Fruit fly (Drosophila melanogaster): ENCODE data around the gene Gas41.

Gene Gas41

DNA sequence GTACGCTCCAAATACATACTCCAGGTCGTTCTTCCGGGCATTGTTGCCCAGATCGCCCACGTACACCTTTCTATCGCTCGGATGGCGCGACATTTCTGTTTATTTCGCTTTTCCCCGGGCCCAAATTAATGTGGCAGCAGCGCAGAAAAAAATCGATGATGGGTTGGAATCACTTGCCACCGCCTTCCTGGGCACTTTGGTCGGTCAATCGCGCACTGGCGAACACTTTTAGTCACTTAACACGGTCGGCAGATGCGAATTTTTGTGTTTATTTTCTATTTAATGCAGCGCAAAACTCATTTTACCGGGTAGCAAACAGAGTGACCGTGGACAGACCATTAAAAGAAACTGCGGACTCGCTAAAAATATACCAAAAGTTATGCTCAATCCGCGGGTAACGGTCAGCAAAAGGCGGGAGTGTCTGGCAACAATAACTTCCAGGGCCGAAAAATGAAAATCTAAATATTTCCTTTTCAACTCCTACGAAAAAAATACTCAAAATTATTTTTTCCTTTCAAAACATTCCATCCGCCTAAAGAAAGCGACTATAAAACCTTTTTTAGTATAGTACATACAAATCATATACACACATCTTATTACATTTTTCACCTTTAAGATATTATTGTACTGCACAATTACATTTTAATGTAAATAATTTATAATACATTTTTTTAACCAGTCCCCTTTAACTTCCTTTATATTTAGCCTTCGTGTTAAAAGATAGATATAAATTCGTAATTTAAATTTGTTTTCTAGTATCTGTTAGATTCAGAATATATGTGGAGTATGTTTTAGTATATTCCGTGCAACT lies 30.0 kb downstream of the Gas41 start, which contains the start of gene x16 (continued):
- TF ChIP-seq CG9932 (GFP tag; IDR thresholded peaks at IDR 0.05) (peak; percentile 37; the same call in 1 of the 2 replicates), E2f2 (GFP tag; IDR thresholded peaks at IDR 0.05) (peak; percentile 54)

DNA sequence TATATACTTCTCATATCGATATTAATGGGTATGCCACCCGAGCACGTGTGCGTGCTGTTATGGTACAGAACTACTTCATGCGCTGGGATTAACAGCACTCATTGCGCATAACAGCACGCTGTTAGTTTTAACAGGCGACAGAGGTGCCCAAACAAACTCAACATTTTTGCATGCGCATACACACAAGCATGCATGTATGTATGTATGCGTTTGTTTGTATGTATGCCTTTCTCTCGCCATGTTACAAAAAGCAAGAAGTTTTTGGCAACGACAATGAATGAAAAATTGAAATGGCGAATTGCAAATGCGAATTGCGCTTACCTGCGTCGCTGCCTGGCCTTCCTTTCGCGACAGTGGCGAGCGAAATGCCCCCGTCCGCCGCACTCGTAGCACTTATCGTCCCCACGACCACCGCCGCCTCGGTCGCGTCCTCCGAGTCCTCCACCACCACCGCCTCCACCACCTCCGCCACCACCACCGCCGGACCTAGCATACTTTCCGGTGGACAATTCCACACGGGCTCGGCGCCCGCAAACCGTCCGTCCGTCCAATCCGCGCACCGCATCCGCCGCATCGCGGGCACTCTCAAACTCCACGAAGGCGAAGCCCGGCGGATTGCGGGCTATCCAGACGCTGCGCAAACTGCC lies 30.7 kb downstream of the Gas41 start:
- TF ChIP-seq pum (GFP tag; optimal IDR thresholded peaks at IDR 0.05) (no peak), tio (GFP tag; optimal IDR thresholded peaks at IDR 0.05) (no peak), CG33557 (GFP tag; optimal IDR thresholded peaks at IDR 0.05) (no peak), al (GFP tag; IDR thresholded peaks at IDR 0.05) (no peak), ewg (GFP tag; optimal IDR thresholded peaks at IDR 0.05) (no peak), nau (GFP tag; optimal IDR thresholded peaks at IDR 0.05) (no peak), toy (GFP tag; IDR thresholded peaks at IDR 0.05) (no peak), CG10654 (GFP tag; optimal IDR thresholded peaks at IDR 0.05) (no peak), CG15479 (GFP tag; optimal IDR thresholded peaks at IDR 0.05) (peak; percentile 63), pho (GFP tag; optimal IDR thresholded peaks at IDR 0.05) (no peak), HLH3B (GFP tag; IDR thresholded peaks at IDR 0.05) (no peak), B-H1 (GFP tag; IDR thresholded peaks at IDR 0.05) (no peak), CG6654 (GFP tag; optimal IDR thresholded peaks at IDR 0.05) (no peak), ham (GFP tag; IDR thresholded peaks at IDR 0.05) (no peak), CG30020 (tag; optimal IDR thresholded peaks at IDR 0.05) (no peak), CG9932 (GFP tag; IDR thresholded peaks at IDR 0.05) (no peak), her (GFP tag; optimal IDR thresholded peaks at IDR 0.05) (no peak), CG10543 (GFP tag; optimal IDR thresholded peaks at IDR 0.05) (no peak), bowl (GFP tag; IDR thresholded peaks at IDR 0.05) (no peak), CG18599 (GFP tag; optimal IDR thresholded peaks at IDR 0.05) (no peak), CG9437 (GFP tag; optimal IDR thresholded peaks at IDR 0.05) (peak; percentile 18), CG6791 (GFP tag; IDR thresholded peaks at IDR 0.05; ENCODE audit: partially characterized antibody) (0 out of 3 replicates have a peak, but pooled peaks have one; percentile 32), E2f1 (GFP tag; IDR thresholded peaks at IDR 0.05) (no peak), hth (optimal IDR thresholded peaks at IDR 0.05) (no peak), mld (GFP tag; IDR thresholded peaks at IDR 0.05; ENCODE audit: partially characterized antibody) (0 out of 3 replicates have a peak, but pooled peaks have one; percentile 33), HLH54F (GFP tag; optimal IDR thresholded peaks at IDR 0.05) (no peak), HLH4C (GFP tag; IDR thresholded peaks at IDR 0.05; ENCODE audit: partially characterized antibody) (no peak), CG5245 (GFP tag; optimal IDR thresholded peaks at IDR 0.05) (no peak), gce (GFP tag; IDR thresholded peaks at IDR 0.05) (no peak), danr (GFP tag; IDR thresholded peaks at IDR 0.05) (no peak), insv (GFP tag; optimal IDR thresholded peaks at IDR 0.05) (no peak), CG12155 (GFP tag; optimal IDR thresholded peaks at IDR 0.05) (no peak), CG4707 (GFP tag; optimal IDR thresholded peaks at IDR 0.05) (no peak), luna (GFP tag; optimal IDR thresholded peaks at IDR 0.05) (no peak), Mad (GFP tag; optimal IDR thresholded peaks at IDR 0.05) (no peak), CG12299 (tag; optimal IDR thresholded peaks at IDR 0.05) (no peak), CG16863 (GFP tag; optimal IDR thresholded peaks at IDR 0.05) (no peak), slp2 (GFP tag; optimal IDR thresholded peaks at IDR 0.05) (no peak), CG9797 (GFP tag; optimal IDR thresholded peaks at IDR 0.05) (no peak), Dll (GFP tag; IDR thresholded peaks at IDR 0.05; ENCODE audit: partially characterized antibody) (no peak), unc-4 (GFP tag; IDR thresholded peaks at IDR 0.05; ENCODE audit: partially characterized antibody) (peak; percentile 20; the same call in 1 of the 2 replicates), Jarid2 (GFP tag; optimal IDR thresholded peaks at IDR 0.05) (no peak), Tbp (GFP tag; optimal IDR thresholded peaks at IDR 0.05) (no peak), CG10267 (tag; optimal IDR thresholded peaks at IDR 0.05) (peak; percentile 9), CG7839 (tag; optimal IDR thresholded peaks at IDR 0.05) (no peak)

All from whole organism, embryonic.